Fruit fly (Drosophila melanogaster): ENCODE measurements around the gene CG46426.

CG46426 gene

DNA sequence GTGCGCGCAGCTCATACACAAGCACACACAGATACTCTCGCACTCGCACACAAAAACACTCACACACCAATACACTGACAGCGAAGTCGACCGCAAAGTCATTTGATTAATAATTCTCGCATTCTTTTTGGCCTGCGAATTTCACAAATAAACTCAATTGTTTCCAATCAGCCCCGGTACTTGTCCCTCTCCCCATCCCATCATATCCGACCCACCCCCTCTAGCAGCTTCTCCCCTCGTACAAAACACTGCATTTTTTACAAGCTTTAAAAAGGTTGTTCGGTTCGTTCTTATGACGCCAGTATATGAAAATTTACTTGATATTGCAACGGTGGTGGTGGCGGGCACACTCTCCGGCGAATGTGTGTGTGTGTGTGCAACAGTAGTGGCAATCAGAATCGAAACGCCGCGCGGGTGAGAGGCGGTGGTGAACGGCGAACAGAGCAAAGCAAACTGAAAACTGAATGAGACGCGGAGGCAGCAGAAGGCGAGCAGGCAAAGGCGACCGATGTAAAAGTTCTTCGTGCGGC, 34.9 kb upstream of the CG46426 start (continued):
- TF ChIP-seq crp (GFP tag; optimal IDR thresholded peaks at IDR 0.05) (no peak), zfh2 (GFP tag; optimal IDR thresholded peaks at IDR 0.05) (no peak), CG2875 (GFP tag; optimal IDR thresholded peaks at IDR 0.05) (no peak), CG18619 (GFP tag; optimal IDR thresholded peaks at IDR 0.05) (no peak), HLH54F (GFP tag; optimal IDR thresholded peaks at IDR 0.05) (peak; percentile 11), Usf (GFP tag; optimal IDR thresholded peaks at IDR 0.05) (no peak), NfI (GFP tag; optimal IDR thresholded peaks at IDR 0.05) (peak; percentile 8), CG12104 (GFP tag; optimal IDR thresholded peaks at IDR 0.05) (no peak), nerfin-1 (tag; optimal IDR thresholded peaks at IDR 0.05) (peak; percentile 60), Pdp1 (GFP tag; optimal IDR thresholded peaks at IDR 0.05) (peak in 1 of 2 experiments; percentile 13), Fer1 (GFP tag; optimal IDR thresholded peaks at IDR 0.05) (no peak), CG16813 (GFP tag; IDR thresholded peaks at IDR 0.05; ENCODE audit: partially characterized antibody) (no peak), ash1 (GFP tag; optimal IDR thresholded peaks at IDR 0.05) (peak; percentile 36), CG15073 (GFP tag; optimal IDR thresholded peaks at IDR 0.05) (peak; percentile 87), gcm2 (GFP tag; optimal IDR thresholded peaks at IDR 0.05) (no peak), br (optimal IDR thresholded peaks at IDR 0.05) (no peak), pb (GFP tag; optimal IDR thresholded peaks at IDR 0.05) (peak; percentile 53), Kr (GFP tag; optimal IDR thresholded peaks at IDR 0.05) (no peak), CG18262 (tag; optimal IDR thresholded peaks at IDR 0.05) (no peak), gce (GFP tag; IDR thresholded peaks at IDR 0.05) (peak; percentile 68; the same call in 1 of the 3 replicates), CG17186 (GFP tag; optimal IDR thresholded peaks at IDR 0.05) (no peak), Rfx (GFP tag; IDR thresholded peaks at IDR 0.05) (no peak; the same call in 1 of the 2 replicates), CG6791 (GFP tag; IDR thresholded peaks at IDR 0.05; ENCODE audit: partially characterized antibody) (peak; percentile 60; the same call in 1 of the 3 replicates), sna (GFP tag; IDR thresholded peaks at IDR 0.05; ENCODE audit: partially characterized antibody) (no peak), CG4707 (GFP tag; optimal IDR thresholded peaks at IDR 0.05) (no peak), Asciz (GFP tag; optimal IDR thresholded peaks at IDR 0.05) (no peak), mirr (GFP tag; optimal IDR thresholded peaks at IDR 0.05) (peak; percentile 65), MTF-1 (GFP tag; optimal IDR thresholded peaks at IDR 0.05; ENCODE audit: borderline replicate concordance) (no peak), kay (GFP tag; optimal IDR thresholded peaks at IDR 0.05) (no peak), Fer3 (tag; optimal IDR thresholded peaks at IDR 0.05) (no peak), CG43689 (GFP tag; IDR thresholded peaks at IDR 0.05) (no peak), CG2202 (tag; optimal IDR thresholded peaks at IDR 0.05) (no peak), sisA (GFP tag; IDR thresholded peaks at IDR 0.05) (no peak), HmgZ (tag; optimal IDR thresholded peaks at IDR 0.05) (peak; percentile 78), unc-4 (GFP tag; IDR thresholded peaks at IDR 0.05; ENCODE audit: partially characterized antibody) (peak; percentile 23), CG11247 (GFP tag; IDR thresholded peaks at IDR 0.05) (0 out of 2 replicates have a peak, but pooled peaks have one; percentile 10), CG14441 (GFP tag; IDR thresholded peaks at IDR 0.05) (no peak), CG4617 (GFP tag; optimal IDR thresholded peaks at IDR 0.05; ENCODE audit: borderline replicate concordance) (no peak), Dek (tag; optimal IDR thresholded peaks at IDR 0.05) (peak; percentile 27), emc (GFP tag; optimal IDR thresholded peaks at IDR 0.05) (no peak), Myb (GFP tag; optimal IDR thresholded peaks at IDR 0.05) (no peak), Optix (GFP tag; IDR thresholded peaks at IDR 0.05) (no peak), ttk (GFP tag; IDR thresholded peaks at IDR 0.05) (peak; percentile 24; the same call in 1 of the 2 replicates), CG13624 (GFP tag; optimal IDR thresholded peaks at IDR 0.05) (no peak), CG9437 (GFP tag; optimal IDR thresholded peaks at IDR 0.05) (no peak), CG4360 (GFP tag; IDR thresholded peaks at IDR 0.05) (no peak), Nf-YB (GFP tag; optimal IDR thresholded peaks at IDR 0.05) (peak; percentile 32), stwl (tag; optimal IDR thresholded peaks at IDR 0.05) (no peak), CG1233 (GFP tag; optimal IDR thresholded peaks at IDR 0.05) (no peak), al (GFP tag; IDR thresholded peaks at IDR 0.05) (no peak)
